Worm (Caenorhabditis elegans): ENCODE data around the gene F09C8.2.

ce11 chrX:16117176-16117575 lies 29.6 kb downstream of the F09C8.2 start:
- no peak for TF ChIP-seq lin-39 (tag; optimal IDR thresholded peaks at IDR 0.05)
- no peak for TF ChIP-seq fkh-2 (tag; optimal IDR thresholded peaks at IDR 0.05)
